Worm (Caenorhabditis elegans) whole organism, L4 larva: ENCODE measurements around the gene vglu-3.

Experiments
- D1046.2 ChIP-seq: fragments of 200-800 bp; sonication (Bioruptor generic); IDR thresholded peaks from 2 replicates; pipeline ENCODE4 v1.3.6; 2022; ENCODE audit warnings: missing genetic modification characterization, missing compliant biosample characterization
- F37D6.2 ChIP-seq: sonication (generic microtip); optimal IDR thresholded peaks from 2 replicates; lab custom pipeline; 2016; ENCODE audit warnings: mild to moderate bottlenecking, missing genetic modification characterization, missing compliant biosample characterization
- R02D3.7 ChIP-seq: fragments of 150-350 bp; sonication (generic microtip); optimal IDR thresholded peaks from 3 replicates; lab custom pipeline; 2014; ENCODE audit warnings: missing biosample characterization, missing genetic modification characterization
- T20F7.1 ChIP-seq: fragments of 200-800 bp; sonication (Bioruptor generic); optimal IDR thresholded peaks from 2 replicates; lab custom pipeline; 2018; ENCODE audit warnings: mild to moderate bottlenecking, missing genetic modification characterization, missing compliant biosample characterization
- T26A8.4 ChIP-seq: fragments of 200-800 bp; sonication (Bioruptor generic); IDR thresholded peaks from 2 replicates; pipeline ENCODE4 v1.3.6; 2022; ENCODE audit warnings: missing genetic modification characterization, missing compliant biosample characterization
- Y5F2A.4 ChIP-seq: fragments of 200-800 bp; sonication (Bioruptor generic); optimal IDR thresholded peaks from 2 replicates; lab custom pipeline; 2018; ENCODE audit warnings: mild to moderate bottlenecking, missing genetic modification characterization, missing compliant biosample characterization
- ZK337.2 ChIP-seq: fragments of 200-800 bp; sonication (Bioruptor generic); IDR thresholded peaks from 2 replicates; pipeline ENCODE4 v1.3.6; 2022; ENCODE audit warnings: missing genetic modification reagents, missing genetic modification characterization, missing compliant biosample characterization
- aha-1 ChIP-seq: fragments of 150-350 bp; peaks from one replicate; lab custom pipeline; 2014; ENCODE audit warnings: missing biosample characterization, missing genetic modification characterization
- ama-1 ChIP-seq: fragments of 150-350 bp; optimal IDR thresholded peaks from 2 replicates; lab custom pipeline; 2014; ENCODE audit warnings: inconsistent platforms, mixed read lengths
- ceh-32 ChIP-seq: sonication (generic microtip); optimal IDR thresholded peaks from 2 replicates; lab custom pipeline; 2016; ENCODE audit warnings: mild to moderate bottlenecking, missing genetic modification characterization, missing compliant biosample characterization; ENCODE audit not compliant: poor library complexity
- ceh-82 ChIP-seq: sonication (generic microtip); optimal IDR thresholded peaks from 2 replicates; lab custom pipeline; 2017; ENCODE audit warnings: missing biosample characterization, missing genetic modification characterization
- ces-1 ChIP-seq: fragments of 150-350 bp; sonication (generic microtip); optimal IDR thresholded peaks from 4 replicates; lab custom pipeline; 2014; ENCODE audit warnings: missing biosample characterization, missing genetic modification reagents, missing genetic modification characterization
- ctbp-1 ChIP-seq: fragments of 200-800 bp; sonication (Bioruptor generic); IDR thresholded peaks from 2 replicates; pipeline ENCODE4 v1.3.6; 2022; ENCODE audit warnings: missing genetic modification reagents, missing genetic modification characterization, missing compliant biosample characterization
- dmd-6 ChIP-seq: fragments of 200-800 bp; sonication (Bioruptor generic); IDR thresholded peaks from 2 replicates; pipeline ENCODE4 v1.3.6; 2022; ENCODE audit warnings: missing genetic modification reagents, missing genetic modification characterization, missing compliant biosample characterization
- dmd-9 ChIP-seq: fragments of 200-800 bp; sonication (Bioruptor generic); IDR thresholded peaks from 2 replicates; pipeline ENCODE4 v1.3.6; 2022; ENCODE audit warnings: missing genetic modification reagents, missing genetic modification characterization, missing compliant biosample characterization
- egl-43 ChIP-seq: fragments of 200-800 bp; sonication (Bioruptor generic); IDR thresholded peaks from 2 replicates; pipeline ENCODE4 v1.3.6; 2022; ENCODE audit warnings: missing genetic modification reagents, missing genetic modification characterization, missing compliant biosample characterization
- fkh-10 ChIP-seq: fragments of 150-350 bp; optimal IDR thresholded peaks from 2 replicates; lab custom pipeline; 2014; ENCODE audit warnings: missing biosample characterization, missing genetic modification reagents, missing genetic modification characterization
- hif-1 ChIP-seq, 2 experiments: sonication (generic microtip); optimal IDR thresholded peaks; 2 replicates each; lab custom pipeline; 2016 to 2017; ENCODE audit warnings: missing compliant biosample characterization in 2 of 2, missing genetic modification characterization in 2 of 2, missing genetic modification reagents in 2 of 2, missing genotype in 2 of 2, mild to moderate bottlenecking in 1 of 2
- hlh-11 ChIP-seq: fragments of 200-800 bp; sonication (Bioruptor generic); optimal IDR thresholded peaks from 2 replicates; lab custom pipeline; 2018; ENCODE audit warnings: mild to moderate bottlenecking, missing genetic modification characterization, missing compliant biosample characterization
- hlh-30 ChIP-seq: sonication (generic microtip); optimal IDR thresholded peaks from 2 replicates; lab custom pipeline; 2017; ENCODE audit warnings: antibody characterized with exemption, mild to moderate bottlenecking, missing genetic modification characterization, missing compliant biosample characterization; ENCODE audit not compliant: insufficient read depth
- hmg-1.1 ChIP-seq: fragments of 200-800 bp; sonication (Bioruptor generic); IDR thresholded peaks from 2 replicates; pipeline ENCODE4 v1.3.6; 2022; ENCODE audit warnings: missing genetic modification reagents, missing genetic modification characterization, missing compliant biosample characterization
- lim-7 ChIP-seq: fragments of 200-800 bp; sonication (Bioruptor generic); IDR thresholded peaks from 2 replicates; pipeline ENCODE4 v1.3.6; 2022; ENCODE audit warnings: missing genetic modification characterization, missing compliant biosample characterization
- lin-13 ChIP-seq: fragments of 150-350 bp; optimal IDR thresholded peaks from 2 replicates; lab custom pipeline; 2014; ENCODE audit warnings: missing biosample characterization, missing genetic modification reagents, missing genetic modification characterization
- lsy-2 ChIP-seq, 2 experiments: fragments of 150-350 bp in 1 of 2; sonication (generic microtip) in 1 of 2; optimal IDR thresholded peaks; 2 replicates each; lab custom pipeline; 2014 to 2017; ENCODE audit warnings: missing biosample characterization in 2 of 2, missing genetic modification characterization in 2 of 2
- madf-9 ChIP-seq: fragments of 200-800 bp; sonication (Bioruptor generic); conservative IDR thresholded peaks from 2 replicates; pipeline ENCODE4 v1.3.6; 2022; ENCODE audit warnings: missing genetic modification reagents, missing genetic modification characterization, missing compliant biosample characterization
- mdl-1 ChIP-seq, 2 experiments: fragments of 150-350 bp in 1 of 2; sonication (generic microtip) in 1 of 2; optimal IDR thresholded peaks; 2 replicates each; lab custom pipeline; 2014 to 2017; ENCODE audit warnings: missing biosample characterization in 2 of 2, missing genetic modification characterization in 2 of 2
- mdt-29 ChIP-seq: fragments of 200-800 bp; sonication (Bioruptor generic); IDR thresholded peaks from 2 replicates; pipeline ENCODE4 v1.3.6; 2022; ENCODE audit warnings: missing genetic modification reagents, missing genetic modification characterization, missing compliant biosample characterization
- mep-1 ChIP-seq: fragments of 150-350 bp; sonication (generic microtip); optimal IDR thresholded peaks from 3 replicates; lab custom pipeline; 2014; ENCODE audit warnings: missing biosample characterization, missing genetic modification characterization
- mes-2 ChIP-seq: sonication (generic microtip); optimal IDR thresholded peaks from 2 replicates; lab custom pipeline; 2016; ENCODE audit warnings: missing genotype, mild to moderate bottlenecking, missing genetic modification characterization, missing compliant biosample characterization; ENCODE audit not compliant: poor library complexity, severe bottlenecking
- mxl-3 ChIP-seq: fragments of 200-800 bp; sonication (Bioruptor generic); optimal IDR thresholded peaks from 2 replicates; lab custom pipeline; 2018; ENCODE audit warnings: mild to moderate bottlenecking, missing genetic modification characterization, missing compliant biosample characterization
- nhr-11 ChIP-seq: fragments of 150-350 bp; optimal IDR thresholded peaks from 2 replicates; lab custom pipeline; 2014; ENCODE audit warnings: missing biosample characterization, missing genetic modification characterization
- nhr-111 ChIP-seq: fragments of 200-800 bp; sonication (Bioruptor generic); optimal IDR thresholded peaks from 2 replicates; lab custom pipeline; 2018; ENCODE audit warnings: mild to moderate bottlenecking, missing genetic modification characterization, missing compliant biosample characterization
- nhr-6 ChIP-seq: fragments of 150-350 bp; optimal IDR thresholded peaks from 2 replicates; lab custom pipeline; 2014; ENCODE audit warnings: missing biosample characterization, missing genetic modification characterization
- nhr-76 ChIP-seq: fragments of 150-350 bp; optimal IDR thresholded peaks from 2 replicates; lab custom pipeline; 2014; ENCODE audit warnings: missing biosample characterization, missing genetic modification characterization
- rbr-2 ChIP-seq: sonication (generic microtip); optimal IDR thresholded peaks from 2 replicates; lab custom pipeline; 2016; ENCODE audit warnings: missing genotype, missing genetic modification characterization, missing compliant biosample characterization
- set-16 ChIP-seq: fragments of 200-800 bp; sonication (Bioruptor generic); IDR thresholded peaks from 2 replicates; pipeline ENCODE4 v1.3.6; 2022; ENCODE audit warnings: missing genetic modification reagents, missing genetic modification characterization, missing compliant biosample characterization
- spr-1 ChIP-seq: sonication (generic microtip); optimal IDR thresholded peaks from 2 replicates; lab custom pipeline; 2016; ENCODE audit warnings: mild to moderate bottlenecking, missing genetic modification characterization, missing compliant biosample characterization
- tra-1 ChIP-seq: fragments of 200-800 bp; sonication (Bioruptor generic); IDR thresholded peaks from 2 replicates; pipeline ENCODE4 v1.3.6; 2022; ENCODE audit warnings: missing genetic modification reagents, missing genetic modification characterization, missing compliant biosample characterization
- unc-62 ChIP-seq, 3 experiments: fragments of 150-350 bp in 1 of 3; sonication (generic microtip); optimal IDR thresholded peaks in 2 of 3; peaks in 1 of 3; 1 replicate in 1 of 3; 2 replicates in 2 of 3; lab custom pipeline; 2014 to 2017; ENCODE audit warnings: missing biosample characterization in 3 of 3, missing genetic modification characterization in 3 of 3, missing genetic modification reagents in 3 of 3, missing genotype in 1 of 3
- vab-7 ChIP-seq: fragments of 200-800 bp; sonication (Bioruptor generic); IDR thresholded peaks from 2 replicates; pipeline ENCODE4 v1.3.6; 2022; ENCODE audit warnings: missing genetic modification reagents, missing genetic modification characterization, missing compliant biosample characterization
- zag-1 ChIP-seq: fragments of 150-350 bp; optimal IDR thresholded peaks from 2 replicates; lab custom pipeline; 2014; ENCODE audit warnings: missing biosample characterization, missing genetic modification characterization
- zfp-3 ChIP-seq: fragments of 200-800 bp; sonication (Bioruptor generic); conservative IDR thresholded peaks from 2 replicates; pipeline ENCODE4 v1.3.6; 2022; ENCODE audit warnings: missing genetic modification reagents, missing genetic modification characterization, missing compliant biosample characterization

The vglu-3 gene

DNA sequence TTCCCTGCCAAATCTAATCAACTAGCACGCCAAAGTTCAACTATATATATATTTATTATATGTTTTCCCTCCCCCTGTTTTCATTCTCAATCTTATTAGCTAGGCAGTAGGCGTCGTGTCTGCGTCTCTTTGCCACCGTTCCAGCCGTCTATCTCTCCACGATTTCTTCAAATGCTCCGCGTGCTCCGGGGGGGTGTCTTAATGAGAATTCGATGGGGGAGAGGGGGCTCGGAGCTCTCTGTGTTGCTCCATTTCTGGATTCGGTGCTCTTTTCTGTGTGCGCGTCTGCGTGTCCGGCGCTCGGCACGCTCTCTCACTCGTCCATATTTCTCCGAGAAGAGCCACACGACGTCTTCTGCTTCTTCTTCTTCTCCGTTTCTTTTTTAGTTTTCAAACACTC is 16.0 kb upstream of the vglu-3 start:
- TF ChIP-seq Y5F2A.4 (no peak), ces-1 (GFP tag; lab: Kevin White, UChicago) (peak; percentile 84), zag-1 (tag; lab: Kevin White, UChicago) (peak; percentile 33), hlh-11 (tag; lab: Kevin White, UChicago) (peak; percentile 42), ctbp-1 (GFP tag; lab: Robert Waterston, UW) (peak; percentile 94; the same call in 1 of the 2 replicates), hlh-30 (peak; percentile 65), nhr-6 (tag; lab: Kevin White, UChicago) (no peak), T20F7.1 (GFP tag; lab: Kevin White, UChicago) (no peak), F37D6.2 (peak; percentile 68), lin-13 (GFP tag; lab: Kevin White, UChicago) (peak; percentile 19), tra-1 (0 out of 2 replicates have a peak, but pooled peaks have one; percentile 35), mdl-1 (tag; optimal IDR thresholded peaks at IDR 0.05; lab: Kevin White, UChicago) (peak; percentile 48 to 74), D1046.2 (0 out of 2 replicates have a peak, but pooled peaks have one; percentile 72), R02D3.7 (no peak), nhr-111 (GFP tag; lab: Kevin White, UChicago) (no peak), set-16 (peak; percentile 93), ama-1 (lab: Kevin White, UChicago) (no peak), vab-7 (peak; percentile 59), egl-43 (peak; percentile 65; the same call in 1 of the 2 replicates), unc-62 (GFP tag; optimal IDR thresholded peaks at IDR 0.05 in 1 of 2; lab: Kevin White, UChicago) (peak in 1 of 2 experiments; percentile 82), unc-62 (tag; optimal IDR thresholded peaks at IDR 0.05; lab: Kevin White, UChicago) (no peak), hmg-1.1 (GFP tag; lab: Robert Waterston, UW) (peak; percentile 74), mdt-29 (no peak), ceh-82 (tag; lab: Kevin White, UChicago) (no peak), mep-1 (tag; lab: Kevin White, UChicago) (peak; percentile 61), zfp-3 (GFP tag; lab: Robert Waterston, UW) (no peak), mxl-3 (GFP tag; lab: Kevin White, UChicago) (peak; percentile 28), aha-1 (peak; percentile 93), ZK337.2 (GFP tag; lab: Robert Waterston, UW) (no peak), mes-2 (peak; percentile 9), spr-1 (tag; lab: Kevin White, UChicago) (no peak), dmd-6 (GFP tag; lab: Robert Waterston, UW) (peak; percentile 55), rbr-2 (tag; lab: Kevin White, UChicago) (peak; percentile 85), nhr-76 (no peak), nhr-11 (tag; lab: Kevin White, UChicago) (peak; percentile 13), lsy-2 (tag; optimal IDR thresholded peaks at IDR 0.05; lab: Kevin White, UChicago) (peak; percentile 46 to 58), dmd-9 (GFP tag; lab: Robert Waterston, UW) (no peak), madf-9 (GFP tag; lab: Robert Waterston, UW) (peak; percentile 49; the same call in 1 of the 2 replicates), hif-1 (tag; optimal IDR thresholded peaks at IDR 0.05; lab: Kevin White, UChicago) (peak in 1 of 2 experiments; percentile 55), ceh-32 (tag; lab: Kevin White, UChicago) (no peak), fkh-10 (GFP tag; lab: Kevin White, UChicago) (peak; percentile 61), T26A8.4 (no peak), lim-7 (GFP tag; lab: Robert Waterston, UW) (no peak)
- TF ChIP-seq, all 104 proteins: peak for 26
